Worm (Caenorhabditis elegans) whole organism, L4/young adult: ENCODE data around the gene F25E5.9.

ENCODE experiments used
- W03F9.2 ChIP-seq: fragments of 150-350 bp; optimal IDR thresholded peaks from 2 replicates; lab custom pipeline; 2014; ENCODE audit warnings: missing biosample characterization, missing genetic modification characterization
- him-1 ChIP-seq: sonication (generic microtip); optimal IDR thresholded peaks from 2 replicates; lab custom pipeline; 2016; ENCODE audit warnings: missing genotype, missing genetic modification reagents, missing genetic modification characterization, missing compliant biosample characterization

DNA sequence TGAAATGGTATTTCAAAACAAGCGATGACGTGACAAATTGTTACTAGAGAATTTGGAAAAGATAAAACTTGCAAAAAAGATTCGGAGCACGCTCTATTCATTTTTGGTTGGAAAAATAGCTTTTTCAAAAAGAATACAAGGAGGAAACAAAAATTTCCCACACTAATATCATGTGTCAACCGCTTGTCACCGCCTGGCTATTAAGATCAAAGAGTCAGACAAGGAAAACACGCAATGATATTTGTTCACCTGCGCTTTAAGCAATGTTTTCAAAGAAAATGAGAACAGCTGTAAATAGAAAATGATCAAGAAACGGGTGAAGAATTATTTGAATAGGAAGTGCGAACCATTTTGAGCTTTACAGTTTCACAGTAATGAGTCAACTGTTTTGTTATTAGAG lies 39.0 kb upstream of the F25E5.9 start, which contains the start of gene srh-125:
- TF ChIP-seq him-1 (tag; lab: Kevin White, UChicago) (no peak), W03F9.2 (no peak)
